Fruit fly (Drosophila melanogaster): ENCODE results near the gene Sas10.

Sas10 gene

dm6 chrX:5322459-5322883 lies 5.3 kb downstream of the Sas10 start, which contains the start of gene Rnp4F:
TSS of gene Rnp4F (minus strand) at chrX:5322696.
- TF ChIP-seq Crg-1 (GFP tag; optimal IDR thresholded peaks at IDR 0.05) (peak; percentile 75), CG12768 (GFP tag; optimal IDR thresholded peaks at IDR 0.05) (peak; percentile 50), CG7045 (GFP tag; optimal IDR thresholded peaks at IDR 0.05) (peak; percentile 28), CG14711 (tag; optimal IDR thresholded peaks at IDR 0.05) (peak; percentile 58), cic (GFP tag; optimal IDR thresholded peaks at IDR 0.05) (no peak), Mnt (GFP tag; optimal IDR thresholded peaks at IDR 0.05) (peak; percentile 84), bab1 (GFP tag; optimal IDR thresholded peaks at IDR 0.05) (peak; percentile 85), ovo (GFP tag; optimal IDR thresholded peaks at IDR 0.05) (peak; percentile 77), pad (GFP tag; optimal IDR thresholded peaks at IDR 0.05) (peak; percentile 77), cnc (optimal IDR thresholded peaks at IDR 0.05) (no peak), kay (GFP tag; ENCODE audit: borderline replicate concordance) (no peak), CG5204 (GFP tag; optimal IDR thresholded peaks at IDR 0.05) (peak; percentile 64), CG1620 (GFP tag; optimal IDR thresholded peaks at IDR 0.05) (peak; percentile 85), CG11617 (GFP tag; optimal IDR thresholded peaks at IDR 0.05) (peak; percentile 87), toe (GFP tag; optimal IDR thresholded peaks at IDR 0.05) (peak; percentile 81), Hr96 (GFP tag; optimal IDR thresholded peaks at IDR 0.05) (peak; percentile 91), tj (GFP tag; optimal IDR thresholded peaks at IDR 0.05) (peak; percentile 73), Clk (GFP tag; optimal IDR thresholded peaks at IDR 0.05) (peak; percentile 34), CG33017 (tag; optimal IDR thresholded peaks at IDR 0.05) (peak; percentile 3), CG7101 (tag; optimal IDR thresholded peaks at IDR 0.05) (peak; percentile 78)

- TF ChIP-seq Clk (GFP tag; optimal IDR thresholded peaks at IDR 0.05) (no peak), CG33017 (tag; optimal IDR thresholded peaks at IDR 0.05) (no peak), Mnt (GFP tag; optimal IDR thresholded peaks at IDR 0.05) (no peak), cnc (optimal IDR thresholded peaks at IDR 0.05) (no peak), CG11617 (GFP tag; optimal IDR thresholded peaks at IDR 0.05) (no peak), Hr96 (GFP tag; optimal IDR thresholded peaks at IDR 0.05) (no peak), pad (GFP tag; optimal IDR thresholded peaks at IDR 0.05) (no peak), CG14711 (tag; optimal IDR thresholded peaks at IDR 0.05) (no peak), cic (GFP tag; optimal IDR thresholded peaks at IDR 0.05) (no peak), kay (GFP tag; ENCODE audit: borderline replicate concordance) (no peak), CG1620 (GFP tag; optimal IDR thresholded peaks at IDR 0.05) (no peak), tj (GFP tag; optimal IDR thresholded peaks at IDR 0.05) (no peak), CG7101 (tag; optimal IDR thresholded peaks at IDR 0.05) (no peak), toe (GFP tag; optimal IDR thresholded peaks at IDR 0.05) (no peak), CG12768 (GFP tag; optimal IDR thresholded peaks at IDR 0.05) (no peak), Crg-1 (GFP tag; optimal IDR thresholded peaks at IDR 0.05) (no peak), ovo (GFP tag; optimal IDR thresholded peaks at IDR 0.05) (no peak)
These were observed 6.4 kb downstream of the Sas10 start, which contains the start of gene Mcm3 for dm6 chrX:5323636-5324035. TSS of gene Mcm3 (plus strand) at chrX:5323855.

- TF ChIP-seq pad (GFP tag; optimal IDR thresholded peaks at IDR 0.05) (peak; percentile 60), CG11617 (GFP tag; optimal IDR thresholded peaks at IDR 0.05) (peak; percentile 47), cnc (optimal IDR thresholded peaks at IDR 0.05) (no peak), CG33017 (tag; optimal IDR thresholded peaks at IDR 0.05) (peak; percentile 18), bab1 (GFP tag; optimal IDR thresholded peaks at IDR 0.05) (peak; percentile 47), ovo (GFP tag; optimal IDR thresholded peaks at IDR 0.05) (peak; percentile 79), kay (GFP tag; ENCODE audit: borderline replicate concordance) (no peak), tj (GFP tag; optimal IDR thresholded peaks at IDR 0.05) (peak; percentile 88), CG5204 (GFP tag; optimal IDR thresholded peaks at IDR 0.05) (peak; percentile 36), CG7045 (GFP tag; optimal IDR thresholded peaks at IDR 0.05) (no peak), Mnt (GFP tag; optimal IDR thresholded peaks at IDR 0.05) (peak; percentile 31), CG12768 (GFP tag; optimal IDR thresholded peaks at IDR 0.05) (no peak), CG14711 (tag; optimal IDR thresholded peaks at IDR 0.05) (peak; percentile 54), cic (GFP tag; optimal IDR thresholded peaks at IDR 0.05) (no peak), Crg-1 (GFP tag; optimal IDR thresholded peaks at IDR 0.05) (peak; percentile 25), toe (GFP tag; optimal IDR thresholded peaks at IDR 0.05) (peak; percentile 28), Hr96 (GFP tag; optimal IDR thresholded peaks at IDR 0.05) (no peak), CG7101 (tag; optimal IDR thresholded peaks at IDR 0.05) (peak; percentile 44), Clk (GFP tag; optimal IDR thresholded peaks at IDR 0.05) (no peak), CG1620 (GFP tag; optimal IDR thresholded peaks at IDR 0.05) (peak; percentile 48)
These were observed 12.2 kb downstream of the Sas10 start, which contains the start of the genes CG3309 and XRCC1 for dm6 chrX:5329266-5329898. TSS of gene CG3309 (minus strand) at chrX:5329347. TSS of gene XRCC1 (plus strand) at chrX:5329876.

dm6 chrX:5332259-5332862 lies 15.2 kb downstream of the Sas10 start, which contains the start of gene CanB:
TSS of gene CanB (plus strand) at chrX:5332499.
- TF ChIP-seq CG7101 (tag; optimal IDR thresholded peaks at IDR 0.05) (no peak), bab1 (GFP tag; optimal IDR thresholded peaks at IDR 0.05) (peak; percentile 35)

- TF ChIP-seq CG1620 (GFP tag; optimal IDR thresholded peaks at IDR 0.05), result no peak
- TF ChIP-seq CG14711 (tag; optimal IDR thresholded peaks at IDR 0.05), result no peak
- no peak for TF ChIP-seq Clk (GFP tag; optimal IDR thresholded peaks at IDR 0.05)
- no peak for TF ChIP-seq cic (GFP tag; optimal IDR thresholded peaks at IDR 0.05)
- no peak for TF ChIP-seq Crg-1 (GFP tag; optimal IDR thresholded peaks at IDR 0.05)
- peak; percentile 33 for TF ChIP-seq CG7045 (GFP tag; optimal IDR thresholded peaks at IDR 0.05)
- TF ChIP-seq CG12768 (GFP tag; optimal IDR thresholded peaks at IDR 0.05), result no peak
- no peak for TF ChIP-seq Hr96 (GFP tag; optimal IDR thresholded peaks at IDR 0.05)
- TF ChIP-seq CG33017 (tag; optimal IDR thresholded peaks at IDR 0.05), result peak; percentile 18
- TF ChIP-seq CG11617 (GFP tag; optimal IDR thresholded peaks at IDR 0.05), result no peak
- TF ChIP-seq ovo (GFP tag; optimal IDR thresholded peaks at IDR 0.05), result no peak
- TF ChIP-seq CG5204 (GFP tag; optimal IDR thresholded peaks at IDR 0.05), result peak; percentile 19
- no peak for TF ChIP-seq toe (GFP tag; optimal IDR thresholded peaks at IDR 0.05)
- TF ChIP-seq kay (GFP tag; ENCODE audit: borderline replicate concordance), result no peak
- no peak for TF ChIP-seq Mnt (GFP tag; optimal IDR thresholded peaks at IDR 0.05)
- TF ChIP-seq CG7101 (tag; optimal IDR thresholded peaks at IDR 0.05), result no peak
These were observed 19.5 kb downstream of the Sas10 start for dm6 chrX:5336722-5337121.

Measured in whole organism, adult.